Fruit fly (Drosophila melanogaster) whole organism, wandering third instar larva: ENCODE measurements around the gene GstT4.

Experiments used
- Abd-B ChIP-seq: fragments of >200 bp; optimal IDR thresholded peaks from 2 replicates; lab custom pipeline; 2017; ENCODE audit warnings: missing biosample characterization, missing genetic modification characterization
- CG32264 ChIP-seq: fragments of 200-800 bp; sonication (Bioruptor generic); optimal IDR thresholded peaks from 2 replicates; lab custom pipeline; 2016; ENCODE audit warnings: missing biosample characterization, missing genetic modification characterization
- CG9705 ChIP-seq: fragments of 200-800 bp; sonication (Bioruptor generic); optimal IDR thresholded peaks from 2 replicates; lab custom pipeline; 2018; ENCODE audit warnings: missing biosample characterization, mild to moderate bottlenecking, missing genetic modification characterization
- CrebA ChIP-seq: fragments of 200-800 bp; sonication (Bioruptor generic); optimal IDR thresholded peaks from 2 replicates; lab custom pipeline; 2016; ENCODE audit warnings: missing biosample characterization, mild to moderate bottlenecking, missing genetic modification characterization, borderline replicate concordance
- Dfd ChIP-seq: fragments of >200 bp; optimal IDR thresholded peaks from 2 replicates; lab custom pipeline; 2017; ENCODE audit warnings: missing biosample characterization, missing genetic modification characterization
- Dif ChIP-seq: fragments of 200-275, 200-300 bp; sonication (Bioruptor generic); optimal IDR thresholded peaks from 2 replicates; lab custom pipeline; 2018; ENCODE audit warnings: missing biosample characterization, missing genetic modification characterization; ENCODE audit not compliant: partially characterized antibody
- GATAd ChIP-seq: sonication (Bioruptor generic); optimal IDR thresholded peaks from 2 replicates; lab custom pipeline; 2016; ENCODE audit warnings: missing biosample characterization, missing genetic modification characterization
- HLH106 ChIP-seq: fragments of 200-800 bp; optimal IDR thresholded peaks from 3 replicates; lab custom pipeline; 2019; ENCODE audit warnings: missing biosample characterization, mild to moderate bottlenecking, missing genetic modification characterization, moderate library complexity
- Hnf4 ChIP-seq: fragments of 200-800 bp; sonication (Bioruptor generic); optimal IDR thresholded peaks from 2 replicates; lab custom pipeline; 2016; ENCODE audit warnings: missing biosample characterization, mild to moderate bottlenecking, missing genetic modification characterization
- Hr78 ChIP-seq: fragments of >200 bp; optimal IDR thresholded peaks from 2 replicates; lab custom pipeline; 2017; ENCODE audit warnings: missing biosample characterization, missing genetic modification characterization
- Hr83 ChIP-seq: fragments of 200-300 bp; sonication (Bioruptor generic); optimal IDR thresholded peaks from 2 replicates; lab custom pipeline; 2016; ENCODE audit warnings: missing biosample characterization, mild to moderate bottlenecking, missing genetic modification characterization, moderate library complexity; ENCODE audit not compliant: poor library complexity, severe bottlenecking
- Jra ChIP-seq: sonication (Bioruptor generic); optimal IDR thresholded peaks from 2 replicates; lab custom pipeline; 2016; ENCODE audit warnings: missing biosample characterization, missing genetic modification characterization
- Mio ChIP-seq: sonication (Bioruptor generic); optimal IDR thresholded peaks from 2 replicates; lab custom pipeline; 2016; ENCODE audit warnings: missing biosample characterization, missing genetic modification characterization
- Myc ChIP-seq: fragments of >200 bp; optimal IDR thresholded peaks from 2 replicates; lab custom pipeline; 2017
- N ChIP-seq: fragments of >200 bp; optimal IDR thresholded peaks from 2 replicates; lab custom pipeline; 2018; ENCODE audit warnings: missing biosample characterization, missing external identifiers, missing genetic modification characterization
- OdsH ChIP-seq: fragments of 200-800 bp; sonication (Bioruptor generic); optimal IDR thresholded peaks from 2 replicates; lab custom pipeline; 2016; ENCODE audit warnings: missing biosample characterization, mild to moderate bottlenecking, missing genetic modification characterization
- Rel ChIP-seq, 2 experiments: fragments of 200-800 bp; sonication (Bioruptor generic) in 1 of 2; optimal IDR thresholded peaks; 2 replicates in 1 of 2; 3 replicates in 1 of 2; lab custom pipeline; 2016 to 2019; ENCODE audit warnings: mild to moderate bottlenecking in 2 of 2, missing biosample characterization in 2 of 2, missing genetic modification characterization in 2 of 2, moderate library complexity in 1 of 2
- Sp1 ChIP-seq: fragments of 200-800 bp; sonication (Bioruptor generic); optimal IDR thresholded peaks from 3 replicates; lab custom pipeline; 2019; ENCODE audit warnings: missing biosample characterization, mild to moderate bottlenecking, missing genetic modification characterization, moderate library complexity
- Vsx2 ChIP-seq: fragments of 200-300, 225-300 bp; sonication (Bioruptor generic); optimal IDR thresholded peaks from 2 replicates; lab custom pipeline; 2018; ENCODE audit warnings: missing biosample characterization, missing genetic modification characterization; ENCODE audit not compliant: partially characterized antibody
- br ChIP-seq: fragments of 200-800 bp; sonication (Bioruptor generic); optimal IDR thresholded peaks from 2 replicates; lab custom pipeline; 2016; ENCODE audit warnings: missing biosample characterization, missing genetic modification characterization
- brk ChIP-seq: fragments of 200-800 bp; sonication (Bioruptor generic); optimal IDR thresholded peaks from 2 replicates; lab custom pipeline; 2016; ENCODE audit warnings: missing biosample characterization, mild to moderate bottlenecking, missing genetic modification characterization
- dl ChIP-seq, 2 experiments: fragments of 175-275, 200-275 bp in 1 of 2; fragments of 200-275 bp in 1 of 2; sonication (Bioruptor generic); optimal IDR thresholded peaks; lab custom pipeline; 2018; ENCODE audit warnings: mild to moderate bottlenecking in 2 of 2, missing biosample characterization in 2 of 2, missing genetic modification characterization in 2 of 2, moderate library complexity in 2 of 2; ENCODE audit not compliant: partially characterized antibody in 2 of 2, insufficient read depth in 1 of 2
- dmrt93B ChIP-seq: fragments of 200-800 bp; sonication (Bioruptor generic); optimal IDR thresholded peaks from 2 replicates; lab custom pipeline; 2018; ENCODE audit warnings: missing biosample characterization, mild to moderate bottlenecking, missing genetic modification characterization
- dsf ChIP-seq: sonication (Bioruptor generic); optimal IDR thresholded peaks from 2 replicates; lab custom pipeline; 2016; ENCODE audit warnings: missing biosample characterization, missing genetic modification characterization, borderline replicate concordance
- ey ChIP-seq: fragments of 200-800 bp; sonication (Bioruptor generic); optimal IDR thresholded peaks from 2 replicates; lab custom pipeline; 2016; ENCODE audit warnings: missing biosample characterization, missing genetic modification characterization
- foxo ChIP-seq, 2 experiments: fragments of 200-800 bp; sonication (Bioruptor generic); optimal IDR thresholded peaks; 2 replicates in 1 of 2; 3 replicates in 1 of 2; lab custom pipeline; 2016 to 2017; ENCODE audit warnings: missing biosample characterization in 2 of 2, missing genetic modification characterization in 2 of 2
- fru ChIP-seq: fragments of 200-800 bp; sonication (Bioruptor generic); optimal IDR thresholded peaks from 3 replicates; lab custom pipeline; 2016; ENCODE audit warnings: missing biosample characterization, mild to moderate bottlenecking, missing genetic modification characterization
- h ChIP-seq: fragments of 200-800 bp; sonication (Bioruptor generic); optimal IDR thresholded peaks from 3 replicates; lab custom pipeline; 2016; ENCODE audit warnings: missing biosample characterization, mild to moderate bottlenecking, missing genetic modification characterization
- jim ChIP-seq: fragments of 175-275, 200-325 bp; sonication (Bioruptor generic); optimal IDR thresholded peaks from 2 replicates; lab custom pipeline; 2016; ENCODE audit warnings: missing biosample characterization, mild to moderate bottlenecking, missing genetic modification characterization
- lola ChIP-seq: fragments of >200 bp; optimal IDR thresholded peaks from 2 replicates; lab custom pipeline; 2017; ENCODE audit warnings: missing biosample characterization, missing genetic modification characterization
- pan ChIP-seq: fragments of >200 bp; optimal IDR thresholded peaks from 2 replicates; lab custom pipeline; 2017
- psq ChIP-seq: fragments of 200-800 bp; sonication (Bioruptor generic); optimal IDR thresholded peaks from 3 replicates; lab custom pipeline; 2017; ENCODE audit warnings: missing biosample characterization, mild to moderate bottlenecking, missing genetic modification characterization, moderate library complexity
- rgr ChIP-seq: fragments of 200-800 bp; sonication (Bioruptor generic); optimal IDR thresholded peaks from 3 replicates; lab custom pipeline; 2016; ENCODE audit warnings: missing biosample characterization, mild to moderate bottlenecking, missing genetic modification characterization
- sage ChIP-seq: fragments of 200-800 bp; sonication (Bioruptor generic); optimal IDR thresholded peaks from 2 replicates; lab custom pipeline; 2016; ENCODE audit warnings: missing biosample characterization, mild to moderate bottlenecking, missing genetic modification characterization
- sv ChIP-seq: fragments of 200-800 bp; sonication (Bioruptor generic); optimal IDR thresholded peaks from 3 replicates; lab custom pipeline; 2016; ENCODE audit warnings: missing biosample characterization, missing genetic modification characterization
- tai ChIP-seq: sonication (Bioruptor generic); optimal IDR thresholded peaks from 2 replicates; lab custom pipeline; 2016; ENCODE audit warnings: missing biosample characterization, missing genetic modification characterization
- usp ChIP-seq: fragments of >200 bp; optimal IDR thresholded peaks from 2 replicates; lab custom pipeline; 2017; ENCODE audit warnings: missing biosample characterization, missing genetic modification characterization
- woc ChIP-seq: sonication (Bioruptor generic); optimal IDR thresholded peaks from 2 replicates; lab custom pipeline; 2016; ENCODE audit warnings: missing biosample characterization, mild to moderate bottlenecking, missing genetic modification characterization

GstT4 gene

dm6 chrX:13394343-13394742, 10.2 kb upstream of the GstT4 start (continued):
- TF ChIP-seq Vsx2 (no peak), HLH106 (peak; percentile 27), br (peak; percentile 52), OdsH (no peak), Hnf4 (peak; percentile 39)

dm6 chrX:13395020-13395419, 9.5 kb upstream of the GstT4 start:
- TF ChIP-seq jim (GFP tag; lab: Kevin White, UChicago): no peak
- TF ChIP-seq Vsx2: no peak
- TF ChIP-seq CG9705: no peak
- no peak for TF ChIP-seq ey
- TF ChIP-seq Hnf4: no peak
- TF ChIP-seq GATAd (GFP tag; lab: Kevin White, UChicago): no peak
- TF ChIP-seq CG32264 (GFP tag; lab: Kevin White, UChicago): no peak
- no peak for TF ChIP-seq rgr
- TF ChIP-seq Hr83 (GFP tag; lab: Kevin White, UChicago): no peak
- no peak for TF ChIP-seq foxo (GFP tag; optimal IDR thresholded peaks at IDR 0.05; lab: Kevin White, UChicago)
- TF ChIP-seq dmrt93B (GFP tag; lab: Kevin White, UChicago): no peak
- no peak for TF ChIP-seq N (GFP tag; lab: Kevin White, UChicago)
- no peak for TF ChIP-seq Abd-B (GFP tag; lab: Kevin White, UChicago)
- TF ChIP-seq Mio (GFP tag; lab: Kevin White, UChicago): no peak
- TF ChIP-seq dsf (GFP tag; lab: Kevin White, UChicago): no peak
- no peak for TF ChIP-seq lola
- TF ChIP-seq HLH106: no peak

- no peak for TF ChIP-seq Rel (GFP tag; optimal IDR thresholded peaks at IDR 0.05; lab: Kevin White, UChicago)
- TF ChIP-seq Rel (tag; optimal IDR thresholded peaks at IDR 0.05; lab: Kevin White, UChicago): peak; percentile 92
- TF ChIP-seq Abd-B (GFP tag; lab: Kevin White, UChicago): no peak
- peak; percentile 88 for TF ChIP-seq jim (GFP tag; lab: Kevin White, UChicago)
- TF ChIP-seq, all 38 proteins: peak for 2
Observed at dm6 chrX:13395988-13396377, 8.6 kb upstream of the GstT4 start.

dm6 chrX:13396378-13397099, 8.0 kb upstream of the GstT4 start, which contains the start of gene Bcat:
Gene Bcat, plus strand, starts transcription at chrX:13396899.
- peak; percentile 32 for TF ChIP-seq h (GFP tag; lab: Kevin White, UChicago)
- TF ChIP-seq GATAd (GFP tag; lab: Kevin White, UChicago): no peak
- TF ChIP-seq Myc (lab: Kevin White, UChicago): no peak
- TF ChIP-seq br: peak; percentile 40
- TF ChIP-seq N (GFP tag; lab: Kevin White, UChicago): no peak
- TF ChIP-seq ey: peak; percentile 36
- peak; percentile 43 for TF ChIP-seq rgr
- TF ChIP-seq woc (GFP tag; lab: Kevin White, UChicago): peak; percentile 26
- peak in 1 of 2 experiments; percentile 74 for TF ChIP-seq foxo (GFP tag; optimal IDR thresholded peaks at IDR 0.05; lab: Kevin White, UChicago)
- no peak for TF ChIP-seq usp
- no peak for TF ChIP-seq Mio (GFP tag; lab: Kevin White, UChicago)
- TF ChIP-seq sage: no peak
- peak; percentile 57 for TF ChIP-seq fru
- TF ChIP-seq tai (GFP tag; lab: Kevin White, UChicago): no peak
- peak; percentile 71 for TF ChIP-seq psq (GFP tag; lab: Kevin White, UChicago)
- no peak for TF ChIP-seq Jra
- no peak for TF ChIP-seq CG32264 (GFP tag; lab: Kevin White, UChicago)
- TF ChIP-seq Sp1: peak; percentile 85
- peak; percentile 15 for TF ChIP-seq Hnf4
- no peak for TF ChIP-seq Vsx2
- TF ChIP-seq Hr83 (GFP tag; lab: Kevin White, UChicago): no peak
- peak; percentile 56 for TF ChIP-seq OdsH
- no peak for TF ChIP-seq brk
- no peak for TF ChIP-seq pan
- peak; percentile 58 for TF ChIP-seq Dif (GFP tag; lab: Kevin White, UChicago)
- peak; percentile 82 for TF ChIP-seq dmrt93B (GFP tag; lab: Kevin White, UChicago)
- peak; percentile 46 for TF ChIP-seq sv (GFP tag; lab: Kevin White, UChicago)
- TF ChIP-seq dsf (GFP tag; lab: Kevin White, UChicago): no peak
- peak; percentile 2 to 20 for TF ChIP-seq dl (GFP tag; optimal IDR thresholded peaks at IDR 0.05; lab: Kevin White, UChicago; ENCODE audit: insufficient read depth in 1 of 2, partially characterized antibody in 2 of 2)
- TF ChIP-seq Abd-B (GFP tag; lab: Kevin White, UChicago): no peak
- no peak for TF ChIP-seq Hr78 (GFP tag; lab: Kevin White, UChicago)
- peak; percentile 43 for TF ChIP-seq CG9705
- TF ChIP-seq jim (GFP tag; lab: Kevin White, UChicago): no peak
- peak; percentile 80 for TF ChIP-seq HLH106
- TF ChIP-seq Dfd (GFP tag; lab: Kevin White, UChicago): no peak
- TF ChIP-seq Rel (GFP tag; optimal IDR thresholded peaks at IDR 0.05; lab: Kevin White, UChicago): no peak
- TF ChIP-seq Rel (tag; optimal IDR thresholded peaks at IDR 0.05; lab: Kevin White, UChicago): peak; percentile 52
- no peak for TF ChIP-seq CrebA (GFP tag; lab: Kevin White, UChicago)
- no peak for TF ChIP-seq lola
